Worm (Caenorhabditis elegans) whole organism, L4 larva: ENCODE results near the gene srx-50.

Experiments used
- D1046.2 ChIP-seq: fragments of 200-800 bp; sonication (Bioruptor generic); IDR thresholded peaks from 2 replicates; pipeline ENCODE4 v1.3.6; 2022; ENCODE audit warnings: missing genetic modification characterization, missing compliant biosample characterization
- F10B5.3 ChIP-seq: sonication (generic microtip); optimal IDR thresholded peaks from 2 replicates; lab custom pipeline; 2016; ENCODE audit warnings: mild to moderate bottlenecking, missing genetic modification characterization, missing compliant biosample characterization
- F26F4.8 ChIP-seq: fragments of 200-800 bp; sonication (Bioruptor generic); conservative IDR thresholded peaks from 2 replicates; pipeline ENCODE4 v1.3.6; 2022; ENCODE audit warnings: missing genetic modification characterization, missing compliant biosample characterization
- F37D6.2 ChIP-seq: sonication (generic microtip); optimal IDR thresholded peaks from 2 replicates; lab custom pipeline; 2016; ENCODE audit warnings: mild to moderate bottlenecking, missing genetic modification characterization, missing compliant biosample characterization
- F49E8.2 ChIP-seq: sonication (generic microtip); optimal IDR thresholded peaks from 2 replicates; lab custom pipeline; 2016; ENCODE audit warnings: missing compliant biosample characterization, mild to moderate bottlenecking, missing genetic modification characterization, borderline replicate concordance
- Y105C5A.15 ChIP-seq: fragments of 200-800 bp; sonication (Bioruptor generic); IDR thresholded peaks from 2 replicates; pipeline ENCODE4 v1.3.6; 2022; ENCODE audit warnings: missing genetic modification characterization, missing compliant biosample characterization
- Y5F2A.4 ChIP-seq: fragments of 200-800 bp; sonication (Bioruptor generic); optimal IDR thresholded peaks from 2 replicates; lab custom pipeline; 2018; ENCODE audit warnings: mild to moderate bottlenecking, missing genetic modification characterization, missing compliant biosample characterization
- ZK337.2 ChIP-seq: fragments of 200-800 bp; sonication (Bioruptor generic); IDR thresholded peaks from 2 replicates; pipeline ENCODE4 v1.3.6; 2022; ENCODE audit warnings: missing genetic modification reagents, missing genetic modification characterization, missing compliant biosample characterization
- arid-1 ChIP-seq: fragments of 200-800 bp; sonication (Bioruptor generic); conservative IDR thresholded peaks from 2 replicates; pipeline ENCODE4 v1.3.6; 2022; ENCODE audit warnings: missing genetic modification reagents, missing genetic modification characterization, missing compliant biosample characterization
- attf-4 ChIP-seq: sonication (generic microtip); optimal IDR thresholded peaks from 3 replicates; lab custom pipeline; 2017; ENCODE audit warnings: missing biosample characterization, missing genetic modification characterization
- ceh-20 ChIP-seq: fragments of 200-800 bp; sonication (Bioruptor generic); IDR thresholded peaks from 2 replicates; pipeline ENCODE4 v1.3.6; 2022; ENCODE audit warnings: missing genetic modification reagents, missing genetic modification characterization, missing compliant biosample characterization
- ceh-28 ChIP-seq: fragments of 150-350 bp; optimal IDR thresholded peaks from 2 replicates; lab custom pipeline; 2014; ENCODE audit warnings: missing biosample characterization, missing genetic modification reagents, missing genetic modification characterization
- ceh-62 ChIP-seq: sonication (generic microtip); optimal IDR thresholded peaks from 2 replicates; lab custom pipeline; 2017; ENCODE audit warnings: missing biosample characterization, missing genetic modification characterization
- ces-1 ChIP-seq: fragments of 150-350 bp; sonication (generic microtip); optimal IDR thresholded peaks from 4 replicates; lab custom pipeline; 2014; ENCODE audit warnings: missing biosample characterization, missing genetic modification reagents, missing genetic modification characterization
- ctbp-1 ChIP-seq: fragments of 200-800 bp; sonication (Bioruptor generic); IDR thresholded peaks from 2 replicates; pipeline ENCODE4 v1.3.6; 2022; ENCODE audit warnings: missing genetic modification reagents, missing genetic modification characterization, missing compliant biosample characterization
- daf-12 ChIP-seq: fragments of 150-350 bp; optimal IDR thresholded peaks from 2 replicates; lab custom pipeline; 2014; ENCODE audit warnings: missing biosample characterization, missing genetic modification reagents, missing genetic modification characterization
- daf-19 ChIP-seq: fragments of 200-800 bp; sonication (Bioruptor generic); conservative IDR thresholded peaks from 2 replicates; pipeline ENCODE4 v1.3.6; 2022; ENCODE audit warnings: missing genetic modification characterization, missing compliant biosample characterization
- dpl-1 ChIP-seq: fragments of 150-350 bp; optimal IDR thresholded peaks from 2 replicates; lab custom pipeline; 2014; ENCODE audit warnings: missing biosample characterization, missing genetic modification reagents, missing genetic modification characterization
- dve-1 ChIP-seq: sonication (generic microtip); optimal IDR thresholded peaks from 2 replicates; lab custom pipeline; 2017; ENCODE audit warnings: antibody characterized with exemption, mild to moderate bottlenecking, missing genetic modification characterization, missing compliant biosample characterization; ENCODE audit not compliant: insufficient read depth
- egl-43 ChIP-seq: fragments of 200-800 bp; sonication (Bioruptor generic); IDR thresholded peaks from 2 replicates; pipeline ENCODE4 v1.3.6; 2022; ENCODE audit warnings: missing genetic modification reagents, missing genetic modification characterization, missing compliant biosample characterization
- fkh-10 ChIP-seq: fragments of 150-350 bp; optimal IDR thresholded peaks from 2 replicates; lab custom pipeline; 2014; ENCODE audit warnings: missing biosample characterization, missing genetic modification reagents, missing genetic modification characterization
- fos-1 ChIP-seq: fragments of 150-350 bp; optimal IDR thresholded peaks from 2 replicates; lab custom pipeline; 2014; ENCODE audit warnings: missing biosample characterization, missing genetic modification characterization
- hif-1 ChIP-seq, 2 experiments: sonication (generic microtip); optimal IDR thresholded peaks; 2 replicates each; lab custom pipeline; 2016 to 2017; ENCODE audit warnings: missing compliant biosample characterization in 2 of 2, missing genetic modification characterization in 2 of 2, missing genetic modification reagents in 2 of 2, missing genotype in 2 of 2, mild to moderate bottlenecking in 1 of 2
- hlh-30 ChIP-seq: sonication (generic microtip); optimal IDR thresholded peaks from 2 replicates; lab custom pipeline; 2017; ENCODE audit warnings: antibody characterized with exemption, mild to moderate bottlenecking, missing genetic modification characterization, missing compliant biosample characterization; ENCODE audit not compliant: insufficient read depth
- lin-15B ChIP-seq: fragments of 150-350 bp; sonication (generic microtip); optimal IDR thresholded peaks from 3 replicates; lab custom pipeline; 2014; ENCODE audit warnings: missing biosample characterization, missing genetic modification characterization
- lin-38 ChIP-seq: fragments of 200-800 bp; sonication (Bioruptor generic); IDR thresholded peaks from 2 replicates; pipeline ENCODE4 v1.3.6; 2022; ENCODE audit warnings: missing genetic modification reagents, missing genetic modification characterization, missing compliant biosample characterization
- lir-3 ChIP-seq: sonication (generic microtip); optimal IDR thresholded peaks from 2 replicates; lab custom pipeline; 2016; ENCODE audit warnings: mild to moderate bottlenecking, missing genetic modification characterization, missing compliant biosample characterization
- lsy-2 ChIP-seq, 2 experiments: fragments of 150-350 bp in 1 of 2; sonication (generic microtip) in 1 of 2; optimal IDR thresholded peaks; 2 replicates each; lab custom pipeline; 2014 to 2017; ENCODE audit warnings: missing biosample characterization in 2 of 2, missing genetic modification characterization in 2 of 2
- mdl-1 ChIP-seq, 2 experiments: fragments of 150-350 bp in 1 of 2; sonication (generic microtip) in 1 of 2; optimal IDR thresholded peaks; 2 replicates each; lab custom pipeline; 2014 to 2017; ENCODE audit warnings: missing biosample characterization in 2 of 2, missing genetic modification characterization in 2 of 2
- mes-2 ChIP-seq: sonication (generic microtip); optimal IDR thresholded peaks from 2 replicates; lab custom pipeline; 2016; ENCODE audit warnings: missing genotype, mild to moderate bottlenecking, missing genetic modification characterization, missing compliant biosample characterization; ENCODE audit not compliant: poor library complexity, severe bottlenecking
- mxl-2 ChIP-seq: fragments of 200-800 bp; sonication (Bioruptor generic); conservative IDR thresholded peaks from 2 replicates; pipeline ENCODE4 v1.3.6; 2022; ENCODE audit warnings: missing genetic modification reagents, missing genetic modification characterization, missing compliant biosample characterization
- nhr-102 ChIP-seq: sonication (generic microtip); optimal IDR thresholded peaks from 2 replicates; lab custom pipeline; 2016; ENCODE audit warnings: mild to moderate bottlenecking, missing genetic modification characterization, moderate library complexity, missing compliant biosample characterization
- nhr-11 ChIP-seq: fragments of 150-350 bp; optimal IDR thresholded peaks from 2 replicates; lab custom pipeline; 2014; ENCODE audit warnings: missing biosample characterization, missing genetic modification characterization
- nhr-25 ChIP-seq: sonication (generic microtip); optimal IDR thresholded peaks from 2 replicates; lab custom pipeline; 2017; ENCODE audit warnings: missing genetic modification characterization, mild to moderate bottlenecking, missing compliant biosample characterization, antibody characterized with exemption, moderate library complexity, borderline replicate concordance; ENCODE audit not compliant: insufficient read depth
- nhr-28 ChIP-seq: fragments of 150-350 bp; optimal IDR thresholded peaks from 2 replicates; lab custom pipeline; 2014; ENCODE audit warnings: missing biosample characterization, missing genetic modification characterization
- nhr-41 ChIP-seq: fragments of 200-800 bp; sonication (Bioruptor generic); IDR thresholded peaks from 2 replicates; pipeline ENCODE4 v1.3.6; 2022; ENCODE audit warnings: missing genetic modification reagents, missing genetic modification characterization, missing compliant biosample characterization
- nhr-48 ChIP-seq: sonication (generic microtip); optimal IDR thresholded peaks from 2 replicates; lab custom pipeline; 2016; ENCODE audit warnings: mild to moderate bottlenecking, missing genetic modification characterization, missing compliant biosample characterization
- nhr-6 ChIP-seq: fragments of 150-350 bp; optimal IDR thresholded peaks from 2 replicates; lab custom pipeline; 2014; ENCODE audit warnings: missing biosample characterization, missing genetic modification characterization
- nhr-77 ChIP-seq: fragments of 150-350 bp; optimal IDR thresholded peaks from 2 replicates; lab custom pipeline; 2014; ENCODE audit warnings: missing biosample characterization, missing genetic modification characterization
- pha-4 ChIP-seq, 2 experiments: fragments of 150-350 bp in 1 of 2; fragments of 200-800 bp in 1 of 2; sonication (Bioruptor generic) in 1 of 2; IDR thresholded peaks in 1 of 2; optimal IDR thresholded peaks in 1 of 2; 2 replicates each; pipeline versions ENCODE4 v1.3.6 to Lab custom; 2014 to 2022; ENCODE audit warnings: missing genetic modification characterization in 2 of 2, missing genetic modification reagents in 2 of 2, missing biosample characterization in 1 of 2, missing compliant biosample characterization in 1 of 2
- php-3 ChIP-seq: fragments of 200-800 bp; sonication (Bioruptor generic); IDR thresholded peaks from 2 replicates; pipeline ENCODE4 v1.3.6; 2022; ENCODE audit warnings: missing genetic modification reagents, missing genetic modification characterization, missing compliant biosample characterization
- rbr-2 ChIP-seq: sonication (generic microtip); optimal IDR thresholded peaks from 2 replicates; lab custom pipeline; 2016; ENCODE audit warnings: missing genotype, missing genetic modification characterization, missing compliant biosample characterization
- spr-1 ChIP-seq: sonication (generic microtip); optimal IDR thresholded peaks from 2 replicates; lab custom pipeline; 2016; ENCODE audit warnings: mild to moderate bottlenecking, missing genetic modification characterization, missing compliant biosample characterization
- unc-130 ChIP-seq: sonication (generic microtip); optimal IDR thresholded peaks from 2 replicates; lab custom pipeline; 2016; ENCODE audit warnings: missing genetic modification reagents, missing genetic modification characterization, missing compliant biosample characterization
- zfp-2 ChIP-seq: sonication (generic microtip); optimal IDR thresholded peaks from 2 replicates; lab custom pipeline; 2016; ENCODE audit warnings: mild to moderate bottlenecking, missing genetic modification characterization, missing compliant biosample characterization
- zfp-3 ChIP-seq: fragments of 200-800 bp; sonication (Bioruptor generic); conservative IDR thresholded peaks from 2 replicates; pipeline ENCODE4 v1.3.6; 2022; ENCODE audit warnings: missing genetic modification reagents, missing genetic modification characterization, missing compliant biosample characterization
- zip-11 ChIP-seq: fragments of 200-800 bp; sonication (Bioruptor generic); IDR thresholded peaks from 2 replicates; pipeline ENCODE4 v1.3.6; 2022; ENCODE audit warnings: missing genetic modification characterization, missing compliant biosample characterization
- zip-2 ChIP-seq: fragments of 150-350 bp; optimal IDR thresholded peaks from 2 replicates; lab custom pipeline; 2014; ENCODE audit warnings: missing biosample characterization, missing genetic modification characterization

srx-50 gene

ce11 chrIV:7039476-7040261 lies 18.1 kb upstream of the srx-50 start, which contains the start of the genes cogc-2 and klp-18 (continued):
- TF ChIP-seq nhr-25 (tag; lab: Kevin White, UChicago) (peak; percentile 64), rbr-2 (tag; lab: Kevin White, UChicago) (peak; percentile 57), zfp-3 (0 out of 2 replicates have a peak, but pooled peaks have one; percentile 17), hlh-30 (tag; lab: Kevin White, UChicago) (peak; percentile 91), ctbp-1 (no peak), unc-130 (GFP tag; lab: Kevin White, UChicago) (peak; percentile 91), nhr-28 (peak; percentile 60), nhr-102 (peak; percentile 57), nhr-48 (tag; lab: Kevin White, UChicago) (peak; percentile 39), arid-1 (GFP tag; lab: Robert Waterston, UW) (0 out of 2 replicates have a peak, but pooled peaks have one; percentile 8), fos-1 (tag; lab: Kevin White, UChicago) (no peak), spr-1 (tag; lab: Kevin White, UChicago) (peak; percentile 62), zip-2 (peak; percentile 28), zfp-2 (tag; lab: Kevin White, UChicago) (peak; percentile 11), zip-11 (no peak), ZK337.2 (GFP tag; lab: Robert Waterston, UW) (no peak), nhr-6 (tag; lab: Kevin White, UChicago) (peak; percentile 86), daf-19 (no peak), lin-15B (tag; lab: Kevin White, UChicago) (peak; percentile 35), ceh-20 (GFP tag; lab: Robert Waterston, UW) (peak; percentile 48; the same call in 1 of the 2 replicates), mes-2 (tag; lab: Kevin White, UChicago) (peak; percentile 93), attf-4 (tag; lab: Kevin White, UChicago) (no peak), F26F4.8 (no peak), lsy-2 (tag; optimal IDR thresholded peaks at IDR 0.05; lab: Kevin White, UChicago) (peak; percentile 36 to 87), lin-38 (GFP tag; lab: Robert Waterston, UW) (peak; percentile 94), nhr-77 (tag; lab: Kevin White, UChicago) (peak; percentile 56), hif-1 (tag; optimal IDR thresholded peaks at IDR 0.05; lab: Kevin White, UChicago) (peak in 1 of 2 experiments; percentile 53), daf-12 (tag; lab: Kevin White, UChicago) (no peak), egl-43 (GFP tag; lab: Robert Waterston, UW) (no peak), dpl-1 (peak; percentile 95), ces-1 (GFP tag; lab: Kevin White, UChicago) (no peak), ceh-62 (tag; lab: Kevin White, UChicago) (no peak), Y105C5A.15 (GFP tag; lab: Robert Waterston, UW) (no peak), pha-4 (GFP tag; IDR thresholded peaks at IDR 0.05; lab: Robert Waterston, UW) (peak; percentile 59; the same call in 1 of the 2 replicates), pha-4 (tag; optimal IDR thresholded peaks at IDR 0.05; lab: Kevin White, UChicago) (peak; percentile 50), mdl-1 (tag; optimal IDR thresholded peaks at IDR 0.05; lab: Kevin White, UChicago) (peak in 1 of 2 experiments; percentile 67), nhr-41 (GFP tag; lab: Robert Waterston, UW) (no peak), lir-3 (tag; lab: Kevin White, UChicago) (no peak), D1046.2 (no peak), fkh-10 (GFP tag; lab: Kevin White, UChicago) (peak; percentile 37), mxl-2 (GFP tag; lab: Robert Waterston, UW) (no peak), Y5F2A.4 (GFP tag; lab: Kevin White, UChicago) (no peak), nhr-11 (tag; lab: Kevin White, UChicago) (peak; percentile 20), F49E8.2 (peak; percentile 96), ceh-28 (tag; lab: Kevin White, UChicago) (no peak), F10B5.3 (tag; lab: Kevin White, UChicago) (no peak), F37D6.2 (tag; lab: Kevin White, UChicago) (peak; percentile 9), php-3 (no peak), dve-1 (tag; lab: Kevin White, UChicago) (peak; percentile 85)
